Worm (Caenorhabditis elegans) whole organism, late embryonic: ENCODE measurements around the gene sid-2.

ENCODE experiments used
- C08G9.2 ChIP-seq: sonication (generic microtip); optimal IDR thresholded peaks from 2 replicates; lab custom pipeline; 2016; ENCODE audit warnings: mild to moderate bottlenecking, missing genetic modification characterization, moderate library complexity, missing compliant biosample characterization
- F13H6.1 ChIP-seq: sonication (generic microtip); optimal IDR thresholded peaks from 2 replicates; lab custom pipeline; 2016; ENCODE audit warnings: missing genetic modification characterization, missing compliant biosample characterization
- T23F11.4 ChIP-seq: fragments of 200-800 bp; sonication (Bioruptor generic); optimal IDR thresholded peaks from 2 replicates; lab custom pipeline; 2018; ENCODE audit warnings: mild to moderate bottlenecking, missing genetic modification characterization, missing compliant biosample characterization
- ahr-1 ChIP-seq: sonication (generic microtip); optimal IDR thresholded peaks from 2 replicates; lab custom pipeline; 2016; ENCODE audit warnings: missing genetic modification characterization, missing compliant biosample characterization
- ama-1 ChIP-seq: fragments of 150-350 bp; optimal IDR thresholded peaks from 2 replicates; lab custom pipeline; 2014
- ceh-14 ChIP-seq: sonication (generic microtip); optimal IDR thresholded peaks from 2 replicates; lab custom pipeline; 2016; ENCODE audit warnings: missing genotype, missing genetic modification characterization, missing compliant biosample characterization
- ceh-19 ChIP-seq: fragments of 200-800 bp; sonication (Bioruptor generic); optimal IDR thresholded peaks from 2 replicates; lab custom pipeline; 2018; ENCODE audit warnings: mild to moderate bottlenecking, missing genetic modification characterization, missing compliant biosample characterization
- ceh-22 ChIP-seq: sonication (generic microtip); optimal IDR thresholded peaks from 2 replicates; lab custom pipeline; 2017; ENCODE audit warnings: missing biosample characterization, missing genetic modification characterization
- ceh-31 ChIP-seq: sonication (generic microtip); optimal IDR thresholded peaks from 2 replicates; lab custom pipeline; 2016; ENCODE audit warnings: missing genetic modification characterization, missing compliant biosample characterization
- ceh-48 ChIP-seq: sonication (generic microtip); optimal IDR thresholded peaks from 2 replicates; lab custom pipeline; 2016; ENCODE audit warnings: missing genetic modification characterization, inconsistent platforms, missing compliant biosample characterization
- ceh-6 ChIP-seq: fragments of 200-800 bp; sonication (Bioruptor generic); optimal IDR thresholded peaks from 2 replicates; lab custom pipeline; 2018; ENCODE audit warnings: mild to moderate bottlenecking, missing genetic modification characterization, missing compliant biosample characterization
- che-1 ChIP-seq: sonication (generic microtip); optimal IDR thresholded peaks from 2 replicates; lab custom pipeline; 2016; ENCODE audit warnings: mild to moderate bottlenecking, missing genetic modification characterization, missing compliant biosample characterization
- dmd-4 ChIP-seq: sonication (generic microtip); optimal IDR thresholded peaks from 2 replicates; lab custom pipeline; 2016; ENCODE audit warnings: borderline replicate concordance, missing genetic modification characterization, missing compliant biosample characterization
- dve-1 ChIP-seq: sonication (generic microtip); optimal IDR thresholded peaks from 2 replicates; lab custom pipeline; 2017; ENCODE audit warnings: antibody characterized with exemption, mild to moderate bottlenecking, missing genetic modification characterization, missing compliant biosample characterization
- ets-4 ChIP-seq: sonication (generic microtip); optimal IDR thresholded peaks from 2 replicates; lab custom pipeline; 2016; ENCODE audit warnings: missing genetic modification characterization, missing compliant biosample characterization
- fkh-6 ChIP-seq: sonication (generic microtip); optimal IDR thresholded peaks from 2 replicates; lab custom pipeline; 2016; ENCODE audit warnings: missing genetic modification characterization, missing compliant biosample characterization
- gmeb-2 ChIP-seq: sonication (generic microtip); optimal IDR thresholded peaks from 2 replicates; lab custom pipeline; 2016; ENCODE audit warnings: missing genetic modification characterization, inconsistent platforms, missing compliant biosample characterization
- hlh-13 ChIP-seq: fragments of 200-800 bp; sonication (Bioruptor generic); optimal IDR thresholded peaks from 2 replicates; lab custom pipeline; 2018; ENCODE audit warnings: mild to moderate bottlenecking, missing genetic modification characterization, missing compliant biosample characterization
- hlh-30 ChIP-seq: sonication (generic microtip); optimal IDR thresholded peaks from 2 replicates; lab custom pipeline; 2017; ENCODE audit warnings: antibody characterized with exemption, missing genetic modification characterization, missing compliant biosample characterization; ENCODE audit not compliant: insufficient read depth
- hlh-6 ChIP-seq: sonication (generic microtip); optimal IDR thresholded peaks from 2 replicates; lab custom pipeline; 2016; ENCODE audit warnings: missing genotype, missing genetic modification characterization, missing compliant biosample characterization
- lin-11 ChIP-seq: fragments of 200-800 bp; sonication (Bioruptor generic); optimal IDR thresholded peaks from 2 replicates; lab custom pipeline; 2018; ENCODE audit warnings: mild to moderate bottlenecking, missing genetic modification characterization, missing compliant biosample characterization
- madf-2 ChIP-seq: sonication (generic microtip); optimal IDR thresholded peaks from 2 replicates; lab custom pipeline; 2017; ENCODE audit warnings: missing genetic modification characterization, missing compliant biosample characterization
- nfya-1 ChIP-seq: sonication (generic microtip); optimal IDR thresholded peaks from 2 replicates; lab custom pipeline; 2017; ENCODE audit warnings: missing genetic modification characterization, mild to moderate bottlenecking, missing compliant biosample characterization, antibody characterized with exemption, moderate library complexity
- nhr-232 ChIP-seq: sonication (generic microtip); optimal IDR thresholded peaks from 2 replicates; lab custom pipeline; 2016; ENCODE audit warnings: missing genetic modification characterization, missing compliant biosample characterization
- pag-3 ChIP-seq: sonication (generic microtip); optimal IDR thresholded peaks from 2 replicates; lab custom pipeline; 2016; ENCODE audit warnings: missing compliant biosample characterization, missing genetic modification characterization, borderline replicate concordance
- pha-2 ChIP-seq: sonication (generic microtip); optimal IDR thresholded peaks from 2 replicates; lab custom pipeline; 2017; ENCODE audit warnings: mild to moderate bottlenecking, missing genetic modification characterization, missing compliant biosample characterization
- pqm-1 ChIP-seq: sonication (generic microtip); optimal IDR thresholded peaks from 2 replicates; lab custom pipeline; 2016; ENCODE audit warnings: missing genetic modification characterization, missing compliant biosample characterization
- pros-1 ChIP-seq: fragments of 150-350 bp; optimal IDR thresholded peaks from 2 replicates; lab custom pipeline; 2014; ENCODE audit warnings: missing biosample characterization, missing genetic modification reagents, missing genetic modification characterization
- ref-2 ChIP-seq: sonication (generic microtip); optimal IDR thresholded peaks from 2 replicates; lab custom pipeline; 2016; ENCODE audit warnings: missing genetic modification characterization, missing compliant biosample characterization
- sox-4 ChIP-seq: sonication (generic microtip); optimal IDR thresholded peaks from 2 replicates; lab custom pipeline; 2017; ENCODE audit warnings: mild to moderate bottlenecking, missing genetic modification characterization, inconsistent platforms, missing compliant biosample characterization
- tbx-2 ChIP-seq: sonication (generic microtip); optimal IDR thresholded peaks from 2 replicates; lab custom pipeline; 2016; ENCODE audit warnings: missing genetic modification characterization, missing compliant biosample characterization
- tbx-7 ChIP-seq: sonication (generic microtip); optimal IDR thresholded peaks from 2 replicates; lab custom pipeline; 2016; ENCODE audit warnings: missing genotype, missing genetic modification characterization, missing compliant biosample characterization
- unc-42 ChIP-seq: sonication (generic microtip); optimal IDR thresholded peaks from 2 replicates; lab custom pipeline; 2016; ENCODE audit warnings: missing genotype, missing genetic modification characterization, missing compliant biosample characterization
- unc-55 ChIP-seq: sonication (generic microtip); optimal IDR thresholded peaks from 2 replicates; lab custom pipeline; 2017; ENCODE audit warnings: missing biosample characterization, missing genetic modification reagents, missing genetic modification characterization
- ztf-16 ChIP-seq: sonication (generic microtip); optimal IDR thresholded peaks from 2 replicates; lab custom pipeline; 2017; ENCODE audit warnings: missing genetic modification characterization, missing compliant biosample characterization

Gene sid-2

ce11 chrIII:13712854-13713293, 33.6 kb downstream of the sid-2 start (continued):
- TF ChIP-seq dve-1 (tag; lab: Kevin White, UChicago) (peak; percentile 33), ceh-22 (tag; lab: Kevin White, UChicago) (no peak), ceh-14 (peak; percentile 9), C08G9.2 (tag; lab: Kevin White, UChicago) (peak; percentile 10), fkh-6 (tag; lab: Kevin White, UChicago) (no peak), gmeb-2 (no peak)

- TF ChIP-seq lin-11 (tag; lab: Kevin White, UChicago) (no peak), tbx-2 (tag; lab: Kevin White, UChicago) (peak; percentile 58), hlh-6 (peak; percentile 32), ceh-19 (no peak), ceh-6 (GFP tag; lab: Kevin White, UChicago) (no peak), unc-42 (tag; lab: Kevin White, UChicago) (no peak), pha-2 (tag; lab: Kevin White, UChicago) (no peak), ref-2 (tag; lab: Kevin White, UChicago) (peak; percentile 57), ets-4 (tag; lab: Kevin White, UChicago) (no peak), ceh-31 (no peak), ceh-22 (tag; lab: Kevin White, UChicago) (no peak)
These were observed 34.6 kb downstream of the sid-2 start for ce11 chrIII:13713807-13714206.

DNA sequence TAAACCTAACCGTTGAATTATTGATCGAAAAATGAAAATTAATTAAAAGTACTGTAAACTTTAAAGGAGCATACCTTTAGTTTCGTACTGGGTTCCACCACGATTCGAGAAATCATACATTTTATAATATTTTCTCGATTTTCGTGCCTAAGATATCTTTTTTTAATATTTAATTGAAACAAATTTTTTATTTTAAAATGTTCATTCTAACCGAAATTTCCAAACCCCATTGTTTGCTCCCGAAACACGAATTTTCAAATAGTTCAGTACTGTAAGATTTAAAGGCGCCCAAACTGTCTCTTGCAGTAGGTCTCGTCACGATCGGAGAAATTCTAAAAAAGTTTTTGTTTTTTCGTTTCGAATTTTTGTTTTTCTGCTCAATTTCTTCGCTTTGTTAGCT, 35.7 kb downstream of the sid-2 start:
- TF ChIP-seq unc-55, result no peak
- TF ChIP-seq ceh-48 (tag; lab: Kevin White, UChicago), result no peak
- no peak for TF ChIP-seq T23F11.4 (GFP tag; lab: Kevin White, UChicago)
- no peak for TF ChIP-seq unc-42 (tag; lab: Kevin White, UChicago)
- no peak for TF ChIP-seq F13H6.1
- no peak for TF ChIP-seq ztf-16 (tag; lab: Kevin White, UChicago)
- no peak for TF ChIP-seq ceh-22 (tag; lab: Kevin White, UChicago)
- no peak for TF ChIP-seq dmd-4 (tag; lab: Kevin White, UChicago)
- no peak for TF ChIP-seq gmeb-2
- TF ChIP-seq sox-4, result no peak
- no peak for TF ChIP-seq hlh-13
- no peak for TF ChIP-seq nhr-232 (tag; lab: Kevin White, UChicago)
- no peak for TF ChIP-seq che-1

DNA sequence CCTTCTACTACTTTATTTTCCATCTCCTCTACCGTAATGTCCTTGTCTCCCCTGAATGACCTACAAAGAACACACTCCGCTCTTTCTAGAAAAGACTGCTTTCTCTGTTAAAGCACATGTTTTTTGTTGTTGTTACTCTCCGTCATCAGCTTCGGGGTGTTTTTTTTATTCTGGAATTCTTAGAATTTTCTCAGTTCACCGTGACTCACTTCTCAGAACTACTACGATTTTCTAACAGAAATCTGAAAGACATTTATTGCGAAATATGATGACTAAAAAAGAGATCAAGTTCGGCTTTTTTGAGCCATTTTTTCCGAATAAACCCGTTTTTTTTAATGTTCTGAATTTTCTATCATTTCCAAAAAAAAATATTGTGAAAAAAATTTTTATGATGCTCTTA, 37.0 kb downstream of the sid-2 start:
- TF ChIP-seq pros-1 (no peak), pqm-1 (tag; lab: Kevin White, UChicago) (no peak), pag-3 (no peak), tbx-7 (tag; lab: Kevin White, UChicago) (no peak)

DNA sequence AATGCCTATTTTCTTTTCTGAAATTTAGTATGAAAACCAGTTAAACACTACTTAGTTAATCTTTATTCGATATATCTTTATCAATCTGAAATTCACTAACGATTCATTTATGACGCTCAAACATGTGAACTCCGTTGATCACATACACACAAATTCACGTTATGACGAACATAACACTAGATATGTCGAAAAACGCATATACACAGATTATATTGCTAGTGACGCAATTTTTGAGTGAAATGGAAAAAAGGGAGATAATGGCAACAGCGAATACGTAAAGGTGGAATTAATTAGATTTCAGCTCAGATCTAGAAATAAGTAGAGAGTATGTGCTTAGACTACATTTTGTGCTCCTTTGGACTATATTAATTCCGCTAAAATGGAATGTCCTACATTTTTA, 37.6 kb downstream of the sid-2 start:
- TF ChIP-seq ceh-48 (tag; lab: Kevin White, UChicago) (no peak), ahr-1 (tag; lab: Kevin White, UChicago) (no peak)

ce11 chrIII:13717505-13717904, 38.3 kb downstream of the sid-2 start:
- TF ChIP-seq pros-1 (peak; percentile 23), nfya-1 (tag; lab: Kevin White, UChicago) (peak; percentile 73), ceh-6 (GFP tag; lab: Kevin White, UChicago) (no peak), pag-3 (no peak), ceh-19 (peak; percentile 58), madf-2 (tag; lab: Kevin White, UChicago) (peak; percentile 2), ama-1 (lab: Kevin White, UChicago) (peak; percentile 14), unc-55 (peak; percentile 34), dve-1 (tag; lab: Kevin White, UChicago) (peak; percentile 1), hlh-30 (tag; lab: Kevin White, UChicago) (peak; percentile 54), ceh-14 (no peak), tbx-2 (tag; lab: Kevin White, UChicago) (peak; percentile 33), ceh-31 (peak; percentile 33)
